Fruit fly (Drosophila melanogaster) whole organism, prepupa: ENCODE results near the gene Coq8.

Experiments used
- CG11762 ChIP-seq: fragments of 200-800 bp; sonication (Bioruptor generic); optimal IDR thresholded peaks from 3 replicates; lab custom pipeline; 2016; ENCODE audit warnings: missing biosample characterization, missing genetic modification characterization; ENCODE audit not compliant: insufficient read depth
- CG11902 ChIP-seq: fragments of 200-800 bp; sonication (Bioruptor generic); optimal IDR thresholded peaks from 3 replicates; lab custom pipeline; 2016; ENCODE audit warnings: missing biosample characterization, missing genetic modification characterization
- CG16779 ChIP-seq: fragments of 200-800 bp; sonication (Bioruptor generic); optimal IDR thresholded peaks from 3 replicates; lab custom pipeline; 2017; ENCODE audit warnings: missing biosample characterization, mild to moderate bottlenecking, missing genetic modification characterization
- CG6808 ChIP-seq: fragments of 200-800 bp; sonication (Bioruptor generic); optimal IDR thresholded peaks from 3 replicates; lab custom pipeline; 2017; ENCODE audit warnings: missing biosample characterization, missing genetic modification characterization, mild to moderate bottlenecking, moderate library complexity, missing genetic modification reagents
- CG6854 ChIP-seq: fragments of 200-800 bp; sonication (Bioruptor generic); optimal IDR thresholded peaks from 2 replicates; lab custom pipeline; 2017; ENCODE audit warnings: missing biosample characterization, mild to moderate bottlenecking, missing genetic modification characterization
- CG8119 ChIP-seq: fragments of 200-800 bp; sonication (Bioruptor generic); IDR thresholded peaks from 3 replicates; pipeline ENCODE4 v1.3.6; 2022; ENCODE audit warnings: missing biosample characterization, missing genetic modification characterization
- fd59A ChIP-seq: fragments of 200-800 bp; sonication (Bioruptor generic); optimal IDR thresholded peaks from 2 replicates; lab custom pipeline; 2017; ENCODE audit warnings: missing biosample characterization, mild to moderate bottlenecking, missing genetic modification characterization, missing genetic modification reagents
- salr ChIP-seq, 2 experiments: fragments of 200-800 bp; sonication (Bioruptor generic); optimal IDR thresholded peaks; 3 replicates each; lab custom pipeline; 2016 to 2018; ENCODE audit warnings: missing biosample characterization in 2 of 2, missing genetic modification characterization in 2 of 2, mild to moderate bottlenecking in 1 of 2

- TF ChIP-seq CG6854 (no peak), salr (GFP tag; optimal IDR thresholded peaks at IDR 0.05; lab: Kevin White, UChicago) (no peak), CG11902 (GFP tag; lab: Kevin White, UChicago) (no peak), CG8119 (GFP tag; lab: Robert Waterston, UW) (no peak), CG11762 (GFP tag; lab: Kevin White, UChicago) (no peak), CG16779 (tag; lab: Kevin White, UChicago) (no peak), fd59A (no peak), CG6808 (GFP tag; lab: Kevin White, UChicago) (no peak)
Measured at dm6 chrX:12919594-12919993, 18.7 kb upstream of the Coq8 start.
